Worm (Caenorhabditis elegans): ENCODE results near the gene cutc-1.

cutc-1 gene

ce11 chrIII:8358213-8358672, 45.2 kb downstream of the cutc-1 start, which contains the start of the genes R05D3.8 and rfp-1 (continued):
- TF ChIP-seq sea-2 (GFP tag; IDR thresholded peaks at IDR 0.05) (no peak), nhr-120 (GFP tag; IDR thresholded peaks at IDR 0.05) (no peak), ccch-3 (GFP tag; optimal IDR thresholded peaks at IDR 0.05) (no peak), sptf-2 (GFP tag; optimal IDR thresholded peaks at IDR 0.05) (no peak), ceh-27 (GFP tag; optimal IDR thresholded peaks at IDR 0.05) (peak; percentile 77), Y67H2A.10 (GFP tag; conservative IDR thresholded peaks at IDR 0.05) (no peak), snpc-4 (GFP tag; optimal IDR thresholded peaks at IDR 0.05) (no peak), snpc-4 (tag; optimal IDR thresholded peaks at IDR 0.05) (peak in 1 of 4 experiments; percentile 63), F23B12.7 (tag; optimal IDR thresholded peaks at IDR 0.05; ENCODE audit: insufficient read depth) (peak; percentile 84), ztf-26 (tag; optimal IDR thresholded peaks at IDR 0.05) (no peak), tbp1 (GFP tag; optimal IDR thresholded peaks at IDR 0.05) (peak; percentile 52), bed-2 (GFP tag; IDR thresholded peaks at IDR 0.05) (no peak), Y56A3A.18 (GFP tag; IDR thresholded peaks at IDR 0.05) (no peak), madf-8 (GFP tag; conservative IDR thresholded peaks at IDR 0.05) (peak; percentile 52), hmg-20 (GFP tag; IDR thresholded peaks at IDR 0.05) (no peak), ceh-40 (GFP tag; IDR thresholded peaks at IDR 0.05) (no peak), fkh-3 (tag; optimal IDR thresholded peaks at IDR 0.05) (no peak), T26A5.8 (tag; optimal IDR thresholded peaks at IDR 0.05) (no peak), atf-7 (tag; optimal IDR thresholded peaks at IDR 0.05) (no peak), egl-18 (GFP tag; IDR thresholded peaks at IDR 0.05) (no peak), Y53F4B.3 (GFP tag; IDR thresholded peaks at IDR 0.05) (no peak), sdz-38 (tag; optimal IDR thresholded peaks at IDR 0.05) (no peak), repo-1 (tag; optimal IDR thresholded peaks at IDR 0.05) (no peak), madf-3 (GFP tag; IDR thresholded peaks at IDR 0.05) (0 out of 2 replicates have a peak, but pooled peaks have one; percentile 16), F57A8.1 (GFP tag; optimal IDR thresholded peaks at IDR 0.05) (no peak), attf-5 (GFP tag; optimal IDR thresholded peaks at IDR 0.05) (peak; percentile 71), dpff-1 (tag; optimal IDR thresholded peaks at IDR 0.05) (no peak), hsf-1 (GFP tag; IDR thresholded peaks at IDR 0.05) (peak; percentile 79), K11D2.4 (GFP tag; IDR thresholded peaks at IDR 0.05) (no peak), aptf-3 (GFP tag; IDR thresholded peaks at IDR 0.05) (no peak), mel-28 (tag; optimal IDR thresholded peaks at IDR 0.05; ENCODE audit: borderline replicate concordance) (no peak), nhr-80 (tag; optimal IDR thresholded peaks at IDR 0.05) (peak; percentile 31), B0035.1 (tag; optimal IDR thresholded peaks at IDR 0.05) (no peak), efl-1 (GFP tag; optimal IDR thresholded peaks at IDR 0.05) (peak; percentile 64), ztf-6 (GFP tag; IDR thresholded peaks at IDR 0.05) (no peak), ztf-18 (tag; optimal IDR thresholded peaks at IDR 0.05) (no peak), F49E8.2 (tag; optimal IDR thresholded peaks at IDR 0.05; ENCODE audit: insufficient read depth) (peak; percentile 29), B0336.3 (GFP tag; IDR thresholded peaks at IDR 0.05) (0 out of 2 replicates have a peak, but pooled peaks have one; percentile 32), F33H1.4 (GFP tag; IDR thresholded peaks at IDR 0.05) (peak; percentile 95), ceh-79 (tag; optimal IDR thresholded peaks at IDR 0.05) (no peak), F39B2.1 (GFP tag; IDR thresholded peaks at IDR 0.05) (no peak), unc-130 (GFP tag; optimal IDR thresholded peaks at IDR 0.05) (no peak), ceh-100 (GFP tag; IDR thresholded peaks at IDR 0.05) (no peak), pbrm-1 (GFP tag; IDR thresholded peaks at IDR 0.05) (0 out of 2 replicates have a peak, but pooled peaks have one; percentile 34), egl-44 (GFP tag; IDR thresholded peaks at IDR 0.05) (no peak), bed-1 (GFP tag; IDR thresholded peaks at IDR 0.05) (no peak), C06A6.2 (GFP tag; conservative IDR thresholded peaks at IDR 0.05) (no peak)

All from whole organism, young adult.